Worm (Caenorhabditis elegans) whole organism, L4 larva: ENCODE results near the gene srn-1.

Experiments used
- F49E8.2 ChIP-seq: sonication (generic microtip); optimal IDR thresholded peaks from 2 replicates; lab custom pipeline; 2016; ENCODE audit warnings: missing compliant biosample characterization, mild to moderate bottlenecking, missing genetic modification characterization, borderline replicate concordance
- Y105C5A.15 ChIP-seq: fragments of 200-800 bp; sonication (Bioruptor generic); IDR thresholded peaks from 2 replicates; pipeline ENCODE4 v1.3.6; 2022; ENCODE audit warnings: missing genetic modification characterization, missing compliant biosample characterization
- Y75B8A.6 ChIP-seq: fragments of 200-800 bp; sonication (Bioruptor generic); IDR thresholded peaks from 2 replicates; pipeline ENCODE4 v1.3.6; 2022; ENCODE audit warnings: missing genetic modification reagents, missing genetic modification characterization, missing compliant biosample characterization
- aha-1 ChIP-seq: fragments of 150-350 bp; peaks from one replicate; lab custom pipeline; 2014; ENCODE audit warnings: missing biosample characterization, missing genetic modification characterization
- aly-2 ChIP-seq: sonication (generic microtip); optimal IDR thresholded peaks from 2 replicates; lab custom pipeline; 2018; ENCODE audit warnings: missing biosample characterization, missing genetic modification characterization
- arid-1 ChIP-seq: fragments of 200-800 bp; sonication (Bioruptor generic); conservative IDR thresholded peaks from 2 replicates; pipeline ENCODE4 v1.3.6; 2022; ENCODE audit warnings: missing genetic modification reagents, missing genetic modification characterization, missing compliant biosample characterization
- attf-4 ChIP-seq: sonication (generic microtip); optimal IDR thresholded peaks from 3 replicates; lab custom pipeline; 2017; ENCODE audit warnings: missing biosample characterization, missing genetic modification characterization
- ctbp-1 ChIP-seq: fragments of 200-800 bp; sonication (Bioruptor generic); IDR thresholded peaks from 2 replicates; pipeline ENCODE4 v1.3.6; 2022; ENCODE audit warnings: missing genetic modification reagents, missing genetic modification characterization, missing compliant biosample characterization
- daf-12 ChIP-seq: fragments of 150-350 bp; optimal IDR thresholded peaks from 2 replicates; lab custom pipeline; 2014; ENCODE audit warnings: missing biosample characterization, missing genetic modification reagents, missing genetic modification characterization
- daf-16 ChIP-seq, 3 experiments: sonication (generic microtip); optimal IDR thresholded peaks; 2 replicates each; lab custom pipeline; 2016 to 2017; ENCODE audit warnings: missing genetic modification characterization in 3 of 3, missing genetic modification reagents in 3 of 3, mild to moderate bottlenecking in 2 of 3, missing compliant biosample characterization in 2 of 3, missing biosample characterization in 1 of 3, moderate library complexity in 1 of 3
- daf-19 ChIP-seq: fragments of 200-800 bp; sonication (Bioruptor generic); conservative IDR thresholded peaks from 2 replicates; pipeline ENCODE4 v1.3.6; 2022; ENCODE audit warnings: missing genetic modification characterization, missing compliant biosample characterization
- daf-8 ChIP-seq: fragments of 200-800 bp; sonication (Bioruptor generic); IDR thresholded peaks from 2 replicates; pipeline ENCODE4 v1.3.6; 2022; ENCODE audit warnings: missing genetic modification characterization, missing compliant biosample characterization
- dmd-6 ChIP-seq: fragments of 200-800 bp; sonication (Bioruptor generic); IDR thresholded peaks from 2 replicates; pipeline ENCODE4 v1.3.6; 2022; ENCODE audit warnings: missing genetic modification reagents, missing genetic modification characterization, missing compliant biosample characterization
- dmd-8 ChIP-seq: fragments of 200-800 bp; sonication (Bioruptor generic); IDR thresholded peaks from 2 replicates; pipeline ENCODE4 v1.3.6; 2022; ENCODE audit warnings: missing genetic modification characterization, missing compliant biosample characterization
- dve-1 ChIP-seq: sonication (generic microtip); optimal IDR thresholded peaks from 2 replicates; lab custom pipeline; 2017; ENCODE audit warnings: antibody characterized with exemption, mild to moderate bottlenecking, missing genetic modification characterization, missing compliant biosample characterization; ENCODE audit not compliant: insufficient read depth
- egl-43 ChIP-seq: fragments of 200-800 bp; sonication (Bioruptor generic); IDR thresholded peaks from 2 replicates; pipeline ENCODE4 v1.3.6; 2022; ENCODE audit warnings: missing genetic modification reagents, missing genetic modification characterization, missing compliant biosample characterization
- fkh-10 ChIP-seq: fragments of 150-350 bp; optimal IDR thresholded peaks from 2 replicates; lab custom pipeline; 2014; ENCODE audit warnings: missing biosample characterization, missing genetic modification reagents, missing genetic modification characterization
- fos-1 ChIP-seq: fragments of 150-350 bp; optimal IDR thresholded peaks from 2 replicates; lab custom pipeline; 2014; ENCODE audit warnings: missing biosample characterization, missing genetic modification characterization
- hif-1 ChIP-seq, 2 experiments: sonication (generic microtip); optimal IDR thresholded peaks; 2 replicates each; lab custom pipeline; 2016 to 2017; ENCODE audit warnings: missing compliant biosample characterization in 2 of 2, missing genetic modification characterization in 2 of 2, missing genetic modification reagents in 2 of 2, missing genotype in 2 of 2, mild to moderate bottlenecking in 1 of 2
- hlh-11 ChIP-seq: fragments of 200-800 bp; sonication (Bioruptor generic); optimal IDR thresholded peaks from 2 replicates; lab custom pipeline; 2018; ENCODE audit warnings: mild to moderate bottlenecking, missing genetic modification characterization, missing compliant biosample characterization
- hmg-1.1 ChIP-seq: fragments of 200-800 bp; sonication (Bioruptor generic); IDR thresholded peaks from 2 replicates; pipeline ENCODE4 v1.3.6; 2022; ENCODE audit warnings: missing genetic modification reagents, missing genetic modification characterization, missing compliant biosample characterization
- jun-1 ChIP-seq: fragments of 150-350 bp; optimal IDR thresholded peaks from 2 replicates; lab custom pipeline; 2014; ENCODE audit warnings: missing biosample characterization, missing genetic modification reagents, missing genetic modification characterization
- lim-7 ChIP-seq: fragments of 200-800 bp; sonication (Bioruptor generic); IDR thresholded peaks from 2 replicates; pipeline ENCODE4 v1.3.6; 2022; ENCODE audit warnings: missing genetic modification characterization, missing compliant biosample characterization
- lin-29 ChIP-seq: fragments of 200-800 bp; sonication (Bioruptor generic); IDR thresholded peaks from 2 replicates; pipeline ENCODE4 v1.3.6; 2022; ENCODE audit warnings: missing genetic modification reagents, missing genetic modification characterization, missing compliant biosample characterization
- lin-38 ChIP-seq: fragments of 200-800 bp; sonication (Bioruptor generic); IDR thresholded peaks from 2 replicates; pipeline ENCODE4 v1.3.6; 2022; ENCODE audit warnings: missing genetic modification reagents, missing genetic modification characterization, missing compliant biosample characterization
- mdt-29 ChIP-seq: fragments of 200-800 bp; sonication (Bioruptor generic); IDR thresholded peaks from 2 replicates; pipeline ENCODE4 v1.3.6; 2022; ENCODE audit warnings: missing genetic modification reagents, missing genetic modification characterization, missing compliant biosample characterization
- mep-1 ChIP-seq: fragments of 150-350 bp; sonication (generic microtip); optimal IDR thresholded peaks from 3 replicates; lab custom pipeline; 2014; ENCODE audit warnings: missing biosample characterization, missing genetic modification characterization
- mes-2 ChIP-seq: sonication (generic microtip); optimal IDR thresholded peaks from 2 replicates; lab custom pipeline; 2016; ENCODE audit warnings: missing genotype, mild to moderate bottlenecking, missing genetic modification characterization, missing compliant biosample characterization; ENCODE audit not compliant: poor library complexity, severe bottlenecking
- mxl-2 ChIP-seq: fragments of 200-800 bp; sonication (Bioruptor generic); conservative IDR thresholded peaks from 2 replicates; pipeline ENCODE4 v1.3.6; 2022; ENCODE audit warnings: missing genetic modification reagents, missing genetic modification characterization, missing compliant biosample characterization
- mxl-3 ChIP-seq: fragments of 200-800 bp; sonication (Bioruptor generic); optimal IDR thresholded peaks from 2 replicates; lab custom pipeline; 2018; ENCODE audit warnings: mild to moderate bottlenecking, missing genetic modification characterization, missing compliant biosample characterization
- nhr-10 ChIP-seq: fragments of 150-350 bp; optimal IDR thresholded peaks from 2 replicates; lab custom pipeline; 2014; ENCODE audit warnings: missing biosample characterization, missing genetic modification characterization
- nhr-11 ChIP-seq: fragments of 150-350 bp; optimal IDR thresholded peaks from 2 replicates; lab custom pipeline; 2014; ENCODE audit warnings: missing biosample characterization, missing genetic modification characterization
- nhr-111 ChIP-seq: fragments of 200-800 bp; sonication (Bioruptor generic); optimal IDR thresholded peaks from 2 replicates; lab custom pipeline; 2018; ENCODE audit warnings: mild to moderate bottlenecking, missing genetic modification characterization, missing compliant biosample characterization
- nhr-237 ChIP-seq: sonication (generic microtip); optimal IDR thresholded peaks from 2 replicates; lab custom pipeline; 2017; ENCODE audit warnings: missing biosample characterization, missing genetic modification characterization
- nhr-25 ChIP-seq: sonication (generic microtip); optimal IDR thresholded peaks from 2 replicates; lab custom pipeline; 2017; ENCODE audit warnings: missing genetic modification characterization, mild to moderate bottlenecking, missing compliant biosample characterization, antibody characterized with exemption, moderate library complexity, borderline replicate concordance; ENCODE audit not compliant: insufficient read depth
- nhr-41 ChIP-seq: fragments of 200-800 bp; sonication (Bioruptor generic); IDR thresholded peaks from 2 replicates; pipeline ENCODE4 v1.3.6; 2022; ENCODE audit warnings: missing genetic modification reagents, missing genetic modification characterization, missing compliant biosample characterization
- nhr-48 ChIP-seq: sonication (generic microtip); optimal IDR thresholded peaks from 2 replicates; lab custom pipeline; 2016; ENCODE audit warnings: mild to moderate bottlenecking, missing genetic modification characterization, missing compliant biosample characterization
- nhr-6 ChIP-seq: fragments of 150-350 bp; optimal IDR thresholded peaks from 2 replicates; lab custom pipeline; 2014; ENCODE audit warnings: missing biosample characterization, missing genetic modification characterization
- pha-4 ChIP-seq, 2 experiments: fragments of 150-350 bp in 1 of 2; fragments of 200-800 bp in 1 of 2; sonication (Bioruptor generic) in 1 of 2; IDR thresholded peaks in 1 of 2; optimal IDR thresholded peaks in 1 of 2; 2 replicates each; pipeline versions ENCODE4 v1.3.6 to Lab custom; 2014 to 2022; ENCODE audit warnings: missing genetic modification characterization in 2 of 2, missing genetic modification reagents in 2 of 2, missing biosample characterization in 1 of 2, missing compliant biosample characterization in 1 of 2
- pqm-1 ChIP-seq: sonication (generic microtip); optimal IDR thresholded peaks from 2 replicates; lab custom pipeline; 2017; ENCODE audit warnings: missing biosample characterization, missing genetic modification characterization
- set-16 ChIP-seq: fragments of 200-800 bp; sonication (Bioruptor generic); IDR thresholded peaks from 2 replicates; pipeline ENCODE4 v1.3.6; 2022; ENCODE audit warnings: missing genetic modification reagents, missing genetic modification characterization, missing compliant biosample characterization
- snpc-1.2 ChIP-seq: fragments of 200-800 bp; sonication (Bioruptor generic); IDR thresholded peaks from 2 replicates; pipeline ENCODE4 v1.3.6; 2022; ENCODE audit warnings: missing genetic modification reagents, missing genetic modification characterization, missing compliant biosample characterization
- spr-3 ChIP-seq: fragments of 200-800 bp; sonication (Bioruptor generic); optimal IDR thresholded peaks from 2 replicates; lab custom pipeline; 2018; ENCODE audit warnings: mild to moderate bottlenecking, missing genetic modification characterization, missing compliant biosample characterization
- tag-97 ChIP-seq: fragments of 200-800 bp; sonication (Bioruptor generic); IDR thresholded peaks from 2 replicates; pipeline ENCODE4 v1.3.6; 2022; ENCODE audit warnings: missing genetic modification characterization, missing compliant biosample characterization
- unc-62 ChIP-seq, 3 experiments: fragments of 150-350 bp in 1 of 3; sonication (generic microtip); optimal IDR thresholded peaks in 2 of 3; peaks in 1 of 3; 1 replicate in 1 of 3; 2 replicates in 2 of 3; lab custom pipeline; 2014 to 2017; ENCODE audit warnings: missing biosample characterization in 3 of 3, missing genetic modification characterization in 3 of 3, missing genetic modification reagents in 3 of 3, missing genotype in 1 of 3
- vab-7 ChIP-seq: fragments of 200-800 bp; sonication (Bioruptor generic); IDR thresholded peaks from 2 replicates; pipeline ENCODE4 v1.3.6; 2022; ENCODE audit warnings: missing genetic modification reagents, missing genetic modification characterization, missing compliant biosample characterization
- zag-1 ChIP-seq: fragments of 150-350 bp; optimal IDR thresholded peaks from 2 replicates; lab custom pipeline; 2014; ENCODE audit warnings: missing biosample characterization, missing genetic modification characterization
- zfp-2 ChIP-seq: sonication (generic microtip); optimal IDR thresholded peaks from 2 replicates; lab custom pipeline; 2016; ENCODE audit warnings: mild to moderate bottlenecking, missing genetic modification characterization, missing compliant biosample characterization
- zfp-3 ChIP-seq: fragments of 200-800 bp; sonication (Bioruptor generic); conservative IDR thresholded peaks from 2 replicates; pipeline ENCODE4 v1.3.6; 2022; ENCODE audit warnings: missing genetic modification reagents, missing genetic modification characterization, missing compliant biosample characterization
- zip-11 ChIP-seq: fragments of 200-800 bp; sonication (Bioruptor generic); IDR thresholded peaks from 2 replicates; pipeline ENCODE4 v1.3.6; 2022; ENCODE audit warnings: missing genetic modification characterization, missing compliant biosample characterization

srn-1 gene

DNA sequence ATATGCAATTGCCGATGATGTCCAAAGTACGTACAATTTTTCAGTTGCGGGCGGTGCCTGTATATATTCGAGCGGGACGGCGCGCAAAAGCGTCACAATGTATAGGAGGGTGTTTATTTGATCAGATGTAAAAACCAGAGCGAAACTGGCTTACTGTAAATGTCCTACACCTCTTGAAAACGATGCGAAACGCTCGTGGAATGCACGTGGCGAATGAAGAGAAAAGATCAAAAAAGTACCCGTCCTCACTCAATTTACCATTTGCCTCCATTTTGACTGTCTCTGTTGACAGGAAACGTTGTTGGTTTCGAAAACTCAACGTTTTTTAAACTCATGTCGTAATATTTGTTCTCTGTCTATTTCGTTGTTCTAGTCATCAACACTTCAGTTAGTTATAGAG is 45.5 kb downstream of the srn-1 start:
- TF ChIP-seq zip-11 (GFP tag; lab: Robert Waterston, UW) (no peak), lim-7 (GFP tag; lab: Robert Waterston, UW) (no peak), pqm-1 (tag; lab: Kevin White, UChicago) (no peak), mxl-2 (GFP tag; lab: Robert Waterston, UW) (peak; percentile 95), set-16 (GFP tag; lab: Robert Waterston, UW) (no peak), nhr-237 (tag; lab: Kevin White, UChicago) (no peak), nhr-11 (tag; lab: Kevin White, UChicago) (no peak), snpc-1.2 (GFP tag; lab: Robert Waterston, UW) (no peak), unc-62 (GFP tag; optimal IDR thresholded peaks at IDR 0.05 in 1 of 2; lab: Kevin White, UChicago) (peak in 1 of 2 experiments; percentile 59), unc-62 (tag; optimal IDR thresholded peaks at IDR 0.05; lab: Kevin White, UChicago) (no peak), jun-1 (no peak), F49E8.2 (tag; lab: Kevin White, UChicago) (no peak), nhr-111 (GFP tag; lab: Kevin White, UChicago) (no peak), zfp-2 (tag; lab: Kevin White, UChicago) (no peak), zfp-3 (GFP tag; lab: Robert Waterston, UW) (no peak), mxl-3 (GFP tag; lab: Kevin White, UChicago) (peak; percentile 75), arid-1 (no peak), fos-1 (tag; lab: Kevin White, UChicago) (no peak), fkh-10 (GFP tag; lab: Kevin White, UChicago) (no peak), Y75B8A.6 (GFP tag; lab: Robert Waterston, UW) (no peak), pha-4 (GFP tag; IDR thresholded peaks at IDR 0.05; lab: Robert Waterston, UW) (peak; percentile 63; the same call in 1 of the 2 replicates), pha-4 (tag; optimal IDR thresholded peaks at IDR 0.05; lab: Kevin White, UChicago) (peak; percentile 78), hlh-11 (tag; lab: Kevin White, UChicago) (peak; percentile 83), aly-2 (tag; lab: Kevin White, UChicago) (no peak), mdt-29 (GFP tag; lab: Robert Waterston, UW) (no peak), lin-29 (GFP tag; lab: Robert Waterston, UW) (peak; percentile 52; the same call in 1 of the 2 replicates), dve-1 (peak; percentile 76), nhr-6 (tag; lab: Kevin White, UChicago) (no peak), aha-1 (tag; lab: Kevin White, UChicago) (no peak), vab-7 (no peak), lin-38 (GFP tag; lab: Robert Waterston, UW) (0 out of 2 replicates have a peak, but pooled peaks have one; percentile 11), mep-1 (tag; lab: Kevin White, UChicago) (peak; percentile 26), daf-12 (no peak), dmd-6 (GFP tag; lab: Robert Waterston, UW) (peak; percentile 97), hmg-1.1 (no peak), egl-43 (GFP tag; lab: Robert Waterston, UW) (no peak), daf-8 (no peak), daf-19 (GFP tag; lab: Robert Waterston, UW) (no peak), daf-16 (GFP tag; optimal IDR thresholded peaks at IDR 0.05; lab: Kevin White, UChicago) (no peak), daf-16 (tag; optimal IDR thresholded peaks at IDR 0.05; lab: Kevin White, UChicago) (peak; percentile 88), tag-97 (GFP tag; lab: Robert Waterston, UW) (no peak), Y105C5A.15 (GFP tag; lab: Robert Waterston, UW) (no peak), hif-1 (tag; optimal IDR thresholded peaks at IDR 0.05; lab: Kevin White, UChicago) (peak in 1 of 2 experiments; percentile 50), ctbp-1 (GFP tag; lab: Robert Waterston, UW) (no peak), nhr-25 (tag; lab: Kevin White, UChicago) (no peak), nhr-48 (peak; percentile 97), zag-1 (tag; lab: Kevin White, UChicago) (no peak), mes-2 (tag; lab: Kevin White, UChicago) (peak; percentile 11), attf-4 (tag; lab: Kevin White, UChicago) (no peak), spr-3 (GFP tag; lab: Kevin White, UChicago) (no peak), dmd-8 (no peak), nhr-41 (GFP tag; lab: Robert Waterston, UW) (no peak), nhr-10 (tag; lab: Kevin White, UChicago) (no peak)
